Fruit fly (Drosophila melanogaster): ENCODE results near the gene CG11983.

The CG11983 gene

DNA sequence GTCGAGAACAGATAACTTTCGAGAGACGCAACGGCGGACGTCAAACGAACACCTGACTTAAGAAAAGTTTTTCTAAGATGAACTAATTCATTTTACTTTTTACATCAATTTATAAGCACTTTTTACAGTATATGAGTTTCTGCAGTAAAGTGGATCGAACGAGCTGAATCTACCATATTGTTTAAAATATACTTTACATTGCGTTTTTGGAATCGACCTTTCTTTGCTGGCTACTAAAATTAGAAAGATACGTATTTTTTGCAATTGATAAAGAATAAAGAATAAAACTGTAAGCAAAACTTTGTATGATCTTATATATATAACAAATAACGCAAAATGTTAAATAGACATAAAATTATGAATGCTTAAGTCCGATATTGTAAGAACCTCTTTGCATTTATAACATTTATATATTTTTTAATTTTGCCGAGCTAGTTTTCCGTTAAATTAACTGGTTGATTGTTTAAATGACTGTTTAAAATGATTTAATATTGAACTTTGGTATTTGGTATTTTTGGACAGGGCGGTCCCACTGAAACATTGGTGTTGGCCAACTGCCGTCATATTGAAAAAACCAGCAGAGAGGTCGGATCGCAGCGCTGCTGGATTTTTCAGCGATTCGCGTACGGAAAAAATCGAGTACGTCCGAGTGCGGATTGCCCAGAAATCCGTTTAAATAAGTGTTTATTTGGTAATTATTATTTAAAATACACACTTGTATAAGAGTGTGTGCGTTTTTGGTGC lies 44.0 kb downstream of the CG11983 start, which contains the start of gene Kdm2 (continued):
- TF ChIP-seq trh (GFP tag; optimal IDR thresholded peaks at IDR 0.05) = no peak
- peak; percentile 30 for TF ChIP-seq CG17359 (tag; optimal IDR thresholded peaks at IDR 0.05)
- peak; percentile 49 for TF ChIP-seq CG14710 (tag; optimal IDR thresholded peaks at IDR 0.05)
- TF ChIP-seq scrt (GFP tag; optimal IDR thresholded peaks at IDR 0.05) = peak; percentile 56
- TF ChIP-seq inv (GFP tag; IDR thresholded peaks at IDR 0.05; ENCODE audit: partially characterized antibody) = no peak
- peak; percentile 42 for TF ChIP-seq CG17385 (GFP tag; optimal IDR thresholded peaks at IDR 0.05)
- no peak for TF ChIP-seq Dip3 (GFP tag; optimal IDR thresholded peaks at IDR 0.05)
- TF ChIP-seq CG6689 (GFP tag; IDR thresholded peaks at IDR 0.05) = no peak
- no peak for TF ChIP-seq CG4404 (GFP tag; IDR thresholded peaks at IDR 0.05)
- TF ChIP-seq vnd (GFP tag; IDR thresholded peaks at IDR 0.05; ENCODE audit: partially characterized antibody) = no peak
- TF ChIP-seq CG34376 (GFP tag; optimal IDR thresholded peaks at IDR 0.05) = peak; percentile 21
- no peak for TF ChIP-seq CG4820 (GFP tag; optimal IDR thresholded peaks at IDR 0.05)
- TF ChIP-seq sna (GFP tag; IDR thresholded peaks at IDR 0.05; ENCODE audit: partially characterized antibody) = no peak
- no peak for TF ChIP-seq abd-A (tag; optimal IDR thresholded peaks at IDR 0.05)
- TF ChIP-seq CG5180 (GFP tag; optimal IDR thresholded peaks at IDR 0.05) = no peak
- TF ChIP-seq sr (GFP tag; IDR thresholded peaks at IDR 0.05) = no peak
- peak; percentile 49 for TF ChIP-seq tap (tag; optimal IDR thresholded peaks at IDR 0.05)
- no peak for TF ChIP-seq B-H1 (GFP tag; IDR thresholded peaks at IDR 0.05)
- TF ChIP-seq CHES-1-like (GFP tag; optimal IDR thresholded peaks at IDR 0.05) = no peak
- TF ChIP-seq fru (optimal IDR thresholded peaks at IDR 0.05) = no peak
- peak in 1 of 2 experiments; percentile 5 for TF ChIP-seq chif (GFP tag; optimal IDR thresholded peaks at IDR 0.05)
- TF ChIP-seq CG10267 (tag; optimal IDR thresholded peaks at IDR 0.05) = peak; percentile 67
- no peak for TF ChIP-seq CG32772 (GFP tag; IDR thresholded peaks at IDR 0.05)
- TF ChIP-seq CG12219 (GFP tag; optimal IDR thresholded peaks at IDR 0.05) = no peak
- peak; percentile 34 for TF ChIP-seq BtbVII (GFP tag; optimal IDR thresholded peaks at IDR 0.05)
- TF ChIP-seq CG12071 (GFP tag; optimal IDR thresholded peaks at IDR 0.05) = peak; percentile 11
- TF ChIP-seq MESR4 (GFP tag; optimal IDR thresholded peaks at IDR 0.05) = peak; percentile 74
- TF ChIP-seq CG13894 (tag; optimal IDR thresholded peaks at IDR 0.05) = peak; percentile 62
- TF ChIP-seq Camta (GFP tag; optimal IDR thresholded peaks at IDR 0.05) = peak; percentile 18
- TF ChIP-seq tin (GFP tag; optimal IDR thresholded peaks at IDR 0.05) = no peak
- TF ChIP-seq H15 (GFP tag; IDR thresholded peaks at IDR 0.05) = no peak
- TF ChIP-seq Optix (GFP tag; IDR thresholded peaks at IDR 0.05) = no peak
- no peak for TF ChIP-seq CG12236 (GFP tag; optimal IDR thresholded peaks at IDR 0.05)
- TF ChIP-seq tll (GFP tag; optimal IDR thresholded peaks at IDR 0.05) = no peak
- no peak for TF ChIP-seq CG7963 (GFP tag; IDR thresholded peaks at IDR 0.05; ENCODE audit: partially characterized antibody)
- TF ChIP-seq YL-1 (GFP tag; optimal IDR thresholded peaks at IDR 0.05) = peak; percentile 70
- peak; percentile 63 for TF ChIP-seq gro (GFP tag; optimal IDR thresholded peaks at IDR 0.05)
- TF ChIP-seq CG2116 (GFP tag; optimal IDR thresholded peaks at IDR 0.05) = peak; percentile 23
- no peak for TF ChIP-seq gce (GFP tag; IDR thresholded peaks at IDR 0.05)
- no peak for TF ChIP-seq CG42726 (GFP tag; IDR thresholded peaks at IDR 0.05; ENCODE audit: partially characterized antibody)
- no peak for TF ChIP-seq Neu2 (GFP tag; optimal IDR thresholded peaks at IDR 0.05; ENCODE audit: borderline replicate concordance)
- TF ChIP-seq Tbp (GFP tag; optimal IDR thresholded peaks at IDR 0.05) = no peak
- TF ChIP-seq h (optimal IDR thresholded peaks at IDR 0.05) = no peak
- TF ChIP-seq chinmo (GFP tag; IDR thresholded peaks at IDR 0.05; ENCODE audit: partially characterized antibody) = no peak
- peak; percentile 38 for TF ChIP-seq CG3281 (GFP tag; optimal IDR thresholded peaks at IDR 0.05)
- TF ChIP-seq CG17612 (GFP tag; IDR thresholded peaks at IDR 0.05) = no peak
- TF ChIP-seq shn (GFP tag; optimal IDR thresholded peaks at IDR 0.05) = no peak
- peak; percentile 18 for TF ChIP-seq unpg (GFP tag; optimal IDR thresholded peaks at IDR 0.05)
- TF ChIP-seq CG15696 (tag; optimal IDR thresholded peaks at IDR 0.05) = no peak
- TF ChIP-seq onecut (GFP tag; IDR thresholded peaks at IDR 0.05) = peak; percentile 35

Measured in whole organism, embryonic.